Worm (Caenorhabditis elegans) whole organism, midembryonic: ENCODE results near the gene Y73F8A.14.
"Not testable (repeated sequence)": the region's sequence is repeated elsewhere in the genome, so short reads cannot be mapped to it uniquely, and the experiment has no call there.

ENCODE experiments used
- T22C8.4 ChIP-seq: fragments of 200-800 bp; sonication (Bioruptor generic); IDR thresholded peaks from 2 replicates; pipeline ENCODE4 v1.3.6; 2022; ENCODE audit warnings: missing genetic modification characterization, missing compliant biosample characterization
- cog-1 ChIP-seq: sonication (generic microtip); optimal IDR thresholded peaks from 2 replicates; lab custom pipeline; 2016; ENCODE audit warnings: missing genetic modification characterization, missing compliant biosample characterization
- flt-1 ChIP-seq: fragments of 200-800 bp; sonication (Bioruptor generic); IDR thresholded peaks from 2 replicates; pipeline ENCODE4 v1.3.6; 2022; ENCODE audit warnings: missing genetic modification characterization, missing compliant biosample characterization
- klf-2 ChIP-seq: fragments of 200-800 bp; sonication (Bioruptor generic); conservative IDR thresholded peaks from 2 replicates; pipeline ENCODE4 v1.3.6; 2022; ENCODE audit warnings: missing genetic modification reagents, missing genetic modification characterization, missing compliant biosample characterization
- med-1 ChIP-seq: sonication (generic microtip); optimal IDR thresholded peaks from 2 replicates; lab custom pipeline; 2017; ENCODE audit warnings: missing genetic modification characterization, mild to moderate bottlenecking, missing compliant biosample characterization, antibody characterized with exemption, missing genetic modification reagents; ENCODE audit not compliant: insufficient read depth
- ref-1 ChIP-seq: fragments of 200-800 bp; sonication (Bioruptor generic); conservative IDR thresholded peaks from 2 replicates; pipeline ENCODE4 v1.3.6; 2022; ENCODE audit warnings: missing genetic modification reagents, missing genetic modification characterization, missing compliant biosample characterization
- tab-1 ChIP-seq: fragments of 200-800 bp; sonication (Bioruptor generic); IDR thresholded peaks from 2 replicates; pipeline ENCODE4 v1.3.6; 2022; ENCODE audit warnings: missing genetic modification characterization, missing compliant biosample characterization
- ztf-23 ChIP-seq: fragments of 200-800 bp; sonication (Bioruptor generic); IDR thresholded peaks from 2 replicates; pipeline ENCODE4 v1.3.6; 2022; ENCODE audit warnings: missing genetic modification reagents, missing genetic modification characterization, missing compliant biosample characterization
- ztf-29 ChIP-seq: fragments of 200-800 bp; sonication (Bioruptor generic); IDR thresholded peaks from 2 replicates; pipeline ENCODE4 v1.3.6; 2022; ENCODE audit warnings: missing genetic modification reagents, missing genetic modification characterization, missing compliant biosample characterization

The Y73F8A.14 gene

DNA sequence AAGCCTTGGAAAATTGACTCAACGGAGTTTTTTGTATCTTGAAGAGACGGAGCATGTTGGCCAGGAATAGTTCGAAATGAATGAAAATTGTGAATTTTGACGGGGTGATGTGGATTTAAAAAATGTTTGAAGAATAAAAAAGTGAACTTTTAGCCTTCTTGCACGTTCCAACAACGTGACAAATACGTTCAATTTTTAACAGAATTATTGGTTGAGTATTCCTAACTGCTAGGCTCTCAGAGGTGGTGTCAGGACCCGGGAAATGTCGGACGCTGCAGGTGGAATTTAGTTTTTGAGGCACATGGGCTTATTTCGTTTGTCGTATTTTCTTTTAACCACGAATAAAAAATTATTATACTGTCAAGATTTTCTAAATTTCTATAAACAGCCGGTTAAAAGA, at the start of gene Y73F8A.14:
Gene Y73F8A.14 (minus strand): TSS at position 101 of the 400 bp plus-strand sequence.
- not testable (repeated sequence) for TF ChIP-seq ref-1 (GFP tag; lab: Robert Waterston, UW); med-1 (GFP tag; lab: Kevin White, UChicago); flt-1 (GFP tag; lab: Robert Waterston, UW)

DNA sequence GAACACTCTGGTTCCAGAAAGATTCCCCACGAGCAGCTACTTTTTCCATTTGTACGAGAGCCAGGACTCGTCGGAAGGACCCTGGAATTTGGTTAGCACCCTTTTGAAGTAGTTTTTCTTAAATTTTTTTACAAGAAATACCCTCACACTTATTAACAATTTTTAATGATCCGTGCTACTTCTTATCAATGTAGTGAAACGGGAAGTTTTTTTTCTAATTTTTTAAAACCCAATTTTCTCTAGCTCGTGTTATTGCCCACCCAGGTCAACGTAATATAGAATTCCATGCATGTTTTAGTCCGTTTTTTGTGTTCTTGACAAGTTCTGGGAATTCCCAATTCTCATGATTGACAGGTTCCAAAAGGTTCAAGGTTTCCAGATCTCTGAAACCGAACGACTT, 43.0 kb upstream of the Y73F8A.14 start:
- TF ChIP-seq ref-1 (GFP tag; lab: Robert Waterston, UW) (no peak), flt-1 (GFP tag; lab: Robert Waterston, UW) (no peak), ztf-23 (GFP tag; lab: Robert Waterston, UW) (no peak), klf-2 (GFP tag; lab: Robert Waterston, UW) (no peak), med-1 (GFP tag; lab: Kevin White, UChicago) (no peak), ztf-29 (GFP tag; lab: Robert Waterston, UW) (no peak), T22C8.4 (GFP tag; lab: Robert Waterston, UW) (no peak), tab-1 (GFP tag; lab: Robert Waterston, UW) (no peak), cog-1 (tag; lab: Kevin White, UChicago) (no peak)

DNA sequence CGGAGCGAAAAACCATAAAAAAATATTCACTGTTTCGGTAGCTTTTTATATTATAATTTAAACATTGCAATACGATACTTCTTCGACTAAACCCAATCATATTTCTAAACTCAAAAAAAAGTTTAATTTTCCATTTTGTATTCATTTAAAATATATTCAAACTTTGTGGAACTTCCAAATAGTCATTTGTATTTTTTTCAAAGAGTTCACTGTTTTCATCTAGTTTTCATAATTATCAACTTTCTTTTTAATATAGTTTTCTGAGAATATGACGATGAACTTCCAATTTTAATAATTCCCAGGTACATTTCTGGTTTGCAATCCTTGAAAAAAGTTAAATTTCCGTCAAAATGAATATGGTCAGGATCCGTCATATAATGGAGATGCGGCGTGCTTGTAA, 42.4 kb upstream of the Y73F8A.14 start, which contains the start of gene cpna-4:
Gene cpna-4 (plus strand): TSS at position 301 of the 400 bp plus-strand sequence.
- TF ChIP-seq med-1 (GFP tag; lab: Kevin White, UChicago) = no peak
- TF ChIP-seq cog-1 (tag; lab: Kevin White, UChicago) = no peak
- TF ChIP-seq ref-1 (GFP tag; lab: Robert Waterston, UW) = no peak
- no peak for TF ChIP-seq tab-1 (GFP tag; lab: Robert Waterston, UW)
- TF ChIP-seq T22C8.4 (GFP tag; lab: Robert Waterston, UW) = no peak
- TF ChIP-seq flt-1 (GFP tag; lab: Robert Waterston, UW) = no peak
- TF ChIP-seq klf-2 (GFP tag; lab: Robert Waterston, UW) = no peak
- no peak for TF ChIP-seq ztf-29 (GFP tag; lab: Robert Waterston, UW)
- TF ChIP-seq ztf-23 (GFP tag; lab: Robert Waterston, UW) = no peak

DNA sequence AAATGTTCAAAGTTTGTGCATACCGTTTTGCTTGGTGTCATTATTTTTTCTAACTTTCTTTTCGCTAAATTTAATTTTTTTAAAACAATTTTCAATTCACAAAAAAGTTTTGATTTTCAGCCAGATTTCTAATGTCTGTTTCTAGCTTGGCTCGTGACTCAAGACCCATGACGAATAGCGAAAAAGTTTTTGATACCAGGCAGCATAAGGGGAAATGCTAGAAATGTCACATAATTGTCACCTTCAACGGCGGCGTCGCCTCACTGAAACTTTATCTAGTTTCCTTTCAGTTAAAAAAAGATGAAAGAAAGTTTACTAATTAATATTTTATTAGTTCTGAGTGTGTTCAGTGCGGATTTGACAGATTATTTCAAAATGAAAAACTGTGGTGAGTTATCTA, 17.9 kb upstream of the Y73F8A.14 start, which contains the start of gene irld-59:
Gene irld-59 (plus strand): TSS at position 301 of the 400 bp plus-strand sequence.
- no peak for TF ChIP-seq ref-1 (GFP tag; lab: Robert Waterston, UW)
- no peak for TF ChIP-seq ztf-23 (GFP tag; lab: Robert Waterston, UW)
- TF ChIP-seq cog-1 (tag; lab: Kevin White, UChicago) = no peak
- TF ChIP-seq ztf-29 (GFP tag; lab: Robert Waterston, UW) = no peak
- no peak for TF ChIP-seq T22C8.4 (GFP tag; lab: Robert Waterston, UW)
- TF ChIP-seq tab-1 (GFP tag; lab: Robert Waterston, UW) = no peak
- no peak for TF ChIP-seq klf-2 (GFP tag; lab: Robert Waterston, UW)
- TF ChIP-seq flt-1 (GFP tag; lab: Robert Waterston, UW) = no peak
- no peak for TF ChIP-seq med-1 (GFP tag; lab: Kevin White, UChicago)

DNA sequence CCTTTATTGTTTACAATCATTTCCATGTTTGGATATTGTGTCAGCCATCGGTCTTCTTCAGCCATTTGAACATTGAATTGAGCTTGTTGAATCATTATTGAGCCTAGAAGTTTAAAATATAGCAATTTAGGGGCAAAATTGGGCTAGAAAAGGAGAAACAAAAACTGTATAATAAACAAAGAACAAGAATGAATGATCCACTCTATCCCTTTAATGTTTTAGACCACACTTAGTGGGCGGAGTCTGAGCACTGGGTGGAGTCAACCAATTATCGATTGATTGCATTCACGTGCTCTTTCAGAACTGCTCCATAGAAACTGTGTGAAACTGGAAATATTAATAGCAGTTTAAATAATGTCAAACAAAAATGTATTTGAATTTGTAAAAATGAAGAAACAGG, 9.2 kb upstream of the Y73F8A.14 start, which contains the start of gene tbx-40:
Gene tbx-40 (minus strand): TSS at position 101 of the 400 bp plus-strand sequence.
- no peak for TF ChIP-seq ztf-29 (GFP tag; lab: Robert Waterston, UW)
- no peak for TF ChIP-seq tab-1 (GFP tag; lab: Robert Waterston, UW)

DNA sequence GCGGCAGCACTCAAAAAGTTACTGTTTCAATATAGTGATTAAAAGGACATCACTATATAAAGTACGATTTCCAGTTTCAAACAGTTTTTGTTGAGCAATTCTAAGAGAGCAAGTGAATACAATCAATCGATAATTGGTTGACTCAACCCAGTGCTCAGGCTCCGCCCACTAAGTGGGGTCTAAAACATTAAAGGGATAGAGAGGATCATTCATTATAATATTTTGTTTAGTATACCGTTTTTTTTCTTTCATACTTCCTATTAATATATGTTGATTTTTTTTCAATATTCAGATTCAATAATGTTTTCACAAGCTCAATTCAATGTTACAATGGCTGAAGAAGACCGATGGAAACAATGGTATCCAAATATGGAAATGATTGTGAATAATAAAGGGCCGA, 4.7 kb upstream of the Y73F8A.14 start, which contains the start of gene tbx-39:
Gene tbx-39 (plus strand): TSS at position 301 of the 400 bp plus-strand sequence.
- no peak for TF ChIP-seq flt-1 (GFP tag; lab: Robert Waterston, UW)
- TF ChIP-seq ztf-29 (GFP tag; lab: Robert Waterston, UW) = no peak
- no peak for TF ChIP-seq cog-1 (tag; lab: Kevin White, UChicago)
- no peak for TF ChIP-seq ztf-23 (GFP tag; lab: Robert Waterston, UW)
- TF ChIP-seq tab-1 (GFP tag; lab: Robert Waterston, UW) = no peak
- no peak for TF ChIP-seq T22C8.4 (GFP tag; lab: Robert Waterston, UW)
- no peak for TF ChIP-seq med-1 (GFP tag; lab: Kevin White, UChicago)
- TF ChIP-seq klf-2 (GFP tag; lab: Robert Waterston, UW) = no peak
- TF ChIP-seq ref-1 (GFP tag; lab: Robert Waterston, UW) = no peak

DNA sequence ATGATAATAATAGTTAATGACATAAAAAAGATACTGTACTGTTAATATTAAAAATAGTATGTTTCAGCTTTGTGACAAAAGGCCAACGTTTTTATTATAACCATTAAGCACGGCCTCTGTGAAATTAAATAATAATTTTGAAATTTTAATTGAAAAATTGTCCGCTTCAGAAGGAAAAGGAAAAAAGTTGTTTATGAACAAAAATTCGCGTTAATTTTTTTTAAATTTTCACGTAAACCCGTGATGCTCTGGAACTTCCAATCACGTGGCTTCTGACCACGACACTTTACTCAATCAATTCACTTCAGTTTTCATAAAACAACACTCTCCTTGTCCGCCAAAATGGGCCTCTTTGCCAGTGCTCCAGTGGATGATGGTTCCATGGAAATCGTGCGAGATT, 2.4 kb upstream of the Y73F8A.14 start, which contains the start of gene Y73F8A.15:
Gene Y73F8A.15 (plus strand): TSS at position 301 of the 400 bp plus-strand sequence.
- TF ChIP-seq ref-1 (GFP tag; lab: Robert Waterston, UW) = no peak
- no peak for TF ChIP-seq flt-1 (GFP tag; lab: Robert Waterston, UW)
- no peak for TF ChIP-seq T22C8.4 (GFP tag; lab: Robert Waterston, UW)
- TF ChIP-seq tab-1 (GFP tag; lab: Robert Waterston, UW) = no peak
- no peak for TF ChIP-seq cog-1 (tag; lab: Kevin White, UChicago)
- TF ChIP-seq ztf-29 (GFP tag; lab: Robert Waterston, UW) = no peak
- no peak for TF ChIP-seq ztf-23 (GFP tag; lab: Robert Waterston, UW)
- no peak for TF ChIP-seq klf-2 (GFP tag; lab: Robert Waterston, UW)
- no peak for TF ChIP-seq med-1 (GFP tag; lab: Kevin White, UChicago)

DNA sequence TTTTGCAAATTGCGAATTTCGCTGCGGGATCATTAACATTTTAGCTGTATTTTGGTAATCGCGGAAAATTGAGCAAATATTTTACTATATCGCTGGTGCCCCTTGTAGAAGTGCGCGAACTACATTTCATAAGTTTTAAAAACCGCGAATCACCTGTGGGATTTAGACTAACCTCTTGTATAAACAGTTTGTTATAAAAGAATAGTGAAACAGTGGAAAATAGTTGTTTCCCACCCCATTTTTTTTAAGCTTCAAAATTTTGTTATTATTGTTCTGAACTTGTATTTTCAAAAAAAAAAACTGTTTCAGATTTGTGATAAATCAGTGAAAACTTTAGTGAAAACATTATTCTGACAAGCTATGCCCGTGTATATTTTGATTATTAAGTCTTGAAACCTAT, 3.4 kb downstream of the Y73F8A.14 start:
- TF ChIP-seq ref-1 (GFP tag; lab: Robert Waterston, UW) = no peak
- TF ChIP-seq ztf-29 (GFP tag; lab: Robert Waterston, UW) = no peak
- no peak for TF ChIP-seq tab-1 (GFP tag; lab: Robert Waterston, UW)
- no peak for TF ChIP-seq klf-2 (GFP tag; lab: Robert Waterston, UW)
- TF ChIP-seq T22C8.4 (GFP tag; lab: Robert Waterston, UW) = no peak
- TF ChIP-seq cog-1 (tag; lab: Kevin White, UChicago) = no peak

DNA sequence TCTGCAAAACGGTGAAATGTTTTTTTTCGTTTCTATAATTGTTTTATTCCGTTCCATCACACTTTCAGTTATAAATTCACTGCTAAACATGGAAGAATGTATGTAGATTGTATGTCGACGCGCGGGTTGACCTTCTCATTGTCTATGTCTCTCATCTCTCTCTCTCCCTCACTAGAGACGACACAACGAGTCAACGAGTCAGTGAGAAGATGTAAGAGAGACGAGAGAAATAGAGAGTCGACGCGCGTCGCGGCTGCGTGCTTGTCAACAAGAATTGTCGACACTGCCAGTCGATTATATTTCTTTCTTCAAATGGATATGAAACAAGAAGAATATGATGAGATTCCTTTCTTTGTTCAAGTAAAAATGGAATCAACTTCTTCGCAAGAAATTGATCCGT, 6.9 kb downstream of the Y73F8A.14 start, which contains the start of gene Y73F8A.13:
Gene Y73F8A.13 (plus strand): TSS at position 240 of the 400 bp plus-strand sequence.
- TF ChIP-seq klf-2 (GFP tag; lab: Robert Waterston, UW) (no peak), cog-1 (tag; lab: Kevin White, UChicago) (no peak), ztf-29 (GFP tag; lab: Robert Waterston, UW) (no peak), tab-1 (GFP tag; lab: Robert Waterston, UW) (no peak), med-1 (GFP tag; lab: Kevin White, UChicago) (no peak), flt-1 (GFP tag; lab: Robert Waterston, UW) (no peak), T22C8.4 (GFP tag; lab: Robert Waterston, UW) (no peak), ztf-23 (GFP tag; lab: Robert Waterston, UW) (no peak), ref-1 (GFP tag; lab: Robert Waterston, UW) (no peak)
